Worm (Caenorhabditis elegans) whole organism, late embryonic: ENCODE measurements around the gene glrx-5.

Experiments
- C38D4.7 ChIP-seq: fragments of 200-800 bp; sonication (Bioruptor generic); optimal IDR thresholded peaks from 2 replicates; lab custom pipeline; 2018; ENCODE audit warnings: mild to moderate bottlenecking, missing genetic modification characterization, moderate library complexity, missing compliant biosample characterization
- K02D7.2 ChIP-seq: sonication (generic microtip); optimal IDR thresholded peaks from 2 replicates; lab custom pipeline; 2017; ENCODE audit warnings: mild to moderate bottlenecking, missing genetic modification characterization, missing compliant biosample characterization
- K09A11.1 ChIP-seq: sonication (generic microtip); optimal IDR thresholded peaks from 2 replicates; lab custom pipeline; 2017; ENCODE audit warnings: antibody characterized with exemption, mild to moderate bottlenecking, missing genetic modification characterization, missing compliant biosample characterization; ENCODE audit not compliant: insufficient read depth
- lin-11 ChIP-seq: fragments of 200-800 bp; sonication (Bioruptor generic); optimal IDR thresholded peaks from 2 replicates; lab custom pipeline; 2018; ENCODE audit warnings: mild to moderate bottlenecking, missing genetic modification characterization, missing compliant biosample characterization

DNA sequence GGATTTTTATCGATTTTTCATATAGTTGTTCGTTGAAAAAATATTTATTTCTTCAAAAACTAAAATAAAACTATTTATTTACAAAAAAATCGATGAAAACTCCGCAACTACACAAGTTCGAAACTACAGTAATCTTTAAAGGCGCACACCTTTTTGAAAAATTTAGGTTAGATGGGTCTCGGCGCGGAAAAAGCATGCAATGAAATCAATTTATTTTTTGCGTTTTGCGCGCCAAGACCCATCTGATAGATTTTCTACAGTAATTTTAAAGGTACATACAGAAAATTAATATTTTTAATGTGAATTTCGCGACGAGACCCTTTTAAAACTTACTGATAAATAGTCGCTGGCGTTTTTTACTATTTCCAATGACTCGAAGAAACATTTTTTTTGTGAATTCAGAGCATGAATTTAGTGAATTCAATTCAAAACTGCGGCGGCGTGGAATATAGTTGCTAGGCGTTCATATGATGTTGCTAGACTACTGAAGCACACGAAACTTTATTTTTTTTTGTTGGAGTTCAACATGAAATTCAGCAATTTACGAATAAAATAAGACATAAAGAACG lies 6.6 kb downstream of the glrx-5 start, which contains the start of gene Y75B8A.33:
- TF ChIP-seq lin-11 (tag; lab: Kevin White, UChicago) (no peak), K02D7.2 (tag; lab: Kevin White, UChicago) (no peak), K09A11.1 (no peak), C38D4.7 (GFP tag; lab: Kevin White, UChicago) (no peak)
